Worm (Caenorhabditis elegans): ENCODE data around the gene T10C6.16.

ce11 chrV:16061993-16062392, 29.2 kb upstream of the T10C6.16 start, which contains the start of gene fbxa-100:
- TF ChIP-seq ztf-29 (GFP tag; IDR thresholded peaks at IDR 0.05) (no peak), klf-2 (GFP tag; conservative IDR thresholded peaks at IDR 0.05) (no peak), med-1 (GFP tag; optimal IDR thresholded peaks at IDR 0.05; ENCODE audit: insufficient read depth) (no peak), T22C8.4 (GFP tag; IDR thresholded peaks at IDR 0.05) (no peak)
